Fruit fly (Drosophila melanogaster) whole organism, embryonic: ENCODE data around the gene mRpL16.

Source experiments
- Ada2b ChIP-seq: fragments of 200-800 bp; sonication (Bioruptor generic); IDR thresholded peaks from 2 replicates; pipeline ENCODE4 v1.3.6; 2022; ENCODE audit warnings: missing biosample characterization, missing genetic modification characterization
- CG10321 ChIP-seq: fragments of 200-800 bp; sonication (Bioruptor generic); IDR thresholded peaks from 2 replicates; pipeline ENCODE4 v1.3.6; 2022; ENCODE audit warnings: missing biosample characterization, missing genetic modification characterization
- CG10543 ChIP-seq: fragments of 200-800 bp; sonication (Bioruptor generic); optimal IDR thresholded peaks from 3 replicates; lab custom pipeline; 2017; ENCODE audit warnings: missing biosample characterization, mild to moderate bottlenecking, missing genetic modification characterization, moderate library complexity
- CG11398 ChIP-seq: fragments of 200-800 bp; sonication (Bioruptor generic); optimal IDR thresholded peaks from 2 replicates; lab custom pipeline; 2016; ENCODE audit warnings: missing biosample characterization, missing genetic modification characterization
- CG12391 ChIP-seq: fragments of 200-800 bp; sonication (Bioruptor generic); optimal IDR thresholded peaks from 3 replicates; lab custom pipeline; 2018; ENCODE audit warnings: missing biosample characterization, mild to moderate bottlenecking, missing genetic modification characterization, moderate library complexity
- CG13123 ChIP-seq: fragments of 200-800 bp; sonication (Bioruptor generic); optimal IDR thresholded peaks from 2 replicates; lab custom pipeline; 2016; ENCODE audit warnings: missing biosample characterization, missing genetic modification characterization
- CG13624 ChIP-seq: fragments of 200-800 bp; sonication (Bioruptor generic); optimal IDR thresholded peaks from 2 replicates; lab custom pipeline; 2016; ENCODE audit warnings: missing biosample characterization, missing genetic modification characterization
- CG14965 ChIP-seq: fragments of 200-800 bp; sonication (Bioruptor generic); optimal IDR thresholded peaks from 2 replicates; lab custom pipeline; 2016; ENCODE audit warnings: missing biosample characterization, missing genetic modification characterization, borderline replicate concordance
- CG17385 ChIP-seq: fragments of 200-800 bp; sonication (Bioruptor generic); optimal IDR thresholded peaks from 3 replicates; lab custom pipeline; 2018; ENCODE audit warnings: missing biosample characterization, mild to moderate bottlenecking, missing genetic modification characterization
- CG18599 ChIP-seq: fragments of 200-800 bp; sonication (Bioruptor generic); optimal IDR thresholded peaks from 3 replicates; lab custom pipeline; 2017; ENCODE audit warnings: missing biosample characterization, missing genetic modification characterization, mild to moderate bottlenecking, moderate library complexity, missing genetic modification reagents
- CG2116 ChIP-seq: fragments of 200-800 bp; sonication (Bioruptor generic); optimal IDR thresholded peaks from 3 replicates; lab custom pipeline; 2018; ENCODE audit warnings: missing biosample characterization, mild to moderate bottlenecking, missing genetic modification characterization
- CG2120 ChIP-seq: fragments of 200-800 bp; sonication (Bioruptor generic); optimal IDR thresholded peaks from 3 replicates; lab custom pipeline; 2016; ENCODE audit warnings: missing biosample characterization, missing genetic modification characterization
- CG2875 ChIP-seq: fragments of 200-800 bp; sonication (Bioruptor generic); optimal IDR thresholded peaks from 2 replicates; lab custom pipeline; 2017; ENCODE audit warnings: missing biosample characterization, mild to moderate bottlenecking, missing genetic modification characterization, missing genetic modification reagents
- CG2889 ChIP-seq: fragments of 200-800 bp; sonication (Bioruptor generic); IDR thresholded peaks from 3 replicates; pipeline ENCODE4 v1.3.6; 2022; ENCODE audit warnings: missing biosample characterization, missing genetic modification characterization
- CG33557 ChIP-seq: fragments of 200-800 bp; sonication (Bioruptor generic); optimal IDR thresholded peaks from 2 replicates; lab custom pipeline; 2019; ENCODE audit warnings: missing biosample characterization, mild to moderate bottlenecking, missing genetic modification characterization, moderate library complexity
- CG43689 ChIP-seq: fragments of 200-800 bp; sonication (Bioruptor generic); IDR thresholded peaks from 2 replicates; pipeline ENCODE4 v1.3.6; 2022; ENCODE audit warnings: missing biosample characterization, missing genetic modification characterization
- CG4820 ChIP-seq: fragments of 200-800 bp; sonication (Bioruptor generic); optimal IDR thresholded peaks from 3 replicates; lab custom pipeline; 2016; ENCODE audit warnings: missing biosample characterization, missing genetic modification characterization
- CG7556 ChIP-seq: fragments of 200-800 bp; sonication (Bioruptor generic); optimal IDR thresholded peaks from 2 replicates; lab custom pipeline; 2017; ENCODE audit warnings: missing biosample characterization, mild to moderate bottlenecking, missing genetic modification characterization
- CG8089 ChIP-seq: fragments of 200-800 bp; sonication (Bioruptor generic); optimal IDR thresholded peaks from 3 replicates; lab custom pipeline; 2016; ENCODE audit warnings: missing biosample characterization, missing genetic modification characterization
- CG9932 ChIP-seq: fragments of 200-800 bp; sonication (Bioruptor generic); IDR thresholded peaks from 2 replicates; pipeline ENCODE4 v1.3.6; 2022; ENCODE audit warnings: missing biosample characterization, missing genetic modification characterization
- Camta ChIP-seq: fragments of 200-800 bp; sonication (Bioruptor generic); optimal IDR thresholded peaks from 2 replicates; lab custom pipeline; 2016; ENCODE audit warnings: missing biosample characterization, missing genetic modification characterization
- CoRest ChIP-seq: fragments of 200-800 bp; sonication (Bioruptor generic); optimal IDR thresholded peaks from 3 replicates; lab custom pipeline; 2018; ENCODE audit warnings: missing biosample characterization, mild to moderate bottlenecking, missing genetic modification characterization, moderate library complexity
- Dfd ChIP-seq, 2 experiments: fragments of >200 bp; optimal IDR thresholded peaks; 2 replicates each; lab custom pipeline; 2017; ENCODE audit warnings: missing biosample characterization in 2 of 2, missing genetic modification characterization in 2 of 2
- Dip3 ChIP-seq: fragments of 200-800 bp; sonication (Bioruptor generic); optimal IDR thresholded peaks from 3 replicates; lab custom pipeline; 2016; ENCODE audit warnings: missing biosample characterization, missing genetic modification characterization
- Fer3 ChIP-seq: fragments of 200-800 bp; sonication (Bioruptor generic); optimal IDR thresholded peaks from 2 replicates; lab custom pipeline; 2018; ENCODE audit warnings: missing biosample characterization, mild to moderate bottlenecking, missing genetic modification characterization, moderate library complexity
- MBD-R2 ChIP-seq: fragments of 200-800 bp; sonication (Bioruptor generic); IDR thresholded peaks from 2 replicates; pipeline ENCODE4 v1.3.6; 2022; ENCODE audit warnings: missing biosample characterization, missing genetic modification characterization
- Mad ChIP-seq: fragments of 200-800 bp; sonication (Bioruptor generic); optimal IDR thresholded peaks from 2 replicates; lab custom pipeline; 2016; ENCODE audit warnings: missing biosample characterization, missing genetic modification characterization
- Med ChIP-seq: fragments of 200-800 bp; sonication (Bioruptor generic); peaks from one replicate; lab custom pipeline; 2016; ENCODE audit warnings: missing biosample characterization, missing genetic modification characterization, mild to moderate bottlenecking, inconsistent platforms, moderate library complexity
- NFAT ChIP-seq: fragments of 200-800 bp; sonication (Bioruptor generic); IDR thresholded peaks from 2 replicates; pipeline ENCODE4 v1.3.6; 2022; ENCODE audit warnings: missing biosample characterization, missing genetic modification characterization
- Nf-YB ChIP-seq: fragments of 200-800 bp; sonication (Bioruptor generic); optimal IDR thresholded peaks from 3 replicates; lab custom pipeline; 2019; ENCODE audit warnings: missing biosample characterization, mild to moderate bottlenecking, missing genetic modification characterization, moderate library complexity
- Nf-YC ChIP-seq: fragments of 200-800 bp; optimal IDR thresholded peaks from 3 replicates; lab custom pipeline; 2019; ENCODE audit warnings: missing biosample characterization, mild to moderate bottlenecking, missing genetic modification characterization, moderate library complexity
- Rfx ChIP-seq: fragments of 200-800 bp; sonication (Bioruptor generic); IDR thresholded peaks from 2 replicates; pipeline ENCODE4 v1.3.6; 2022; ENCODE audit warnings: missing biosample characterization, missing genetic modification characterization
- Stat92E ChIP-seq, 3 experiments: fragments of >200 bp in 2 of 3; fragments of 200-800 bp in 1 of 3; sonication (Bioruptor generic) in 1 of 3; optimal IDR thresholded peaks; 2 replicates each; lab custom pipeline; 2017 to 2019; ENCODE audit warnings: missing biosample characterization in 3 of 3, missing genetic modification characterization in 3 of 3, mild to moderate bottlenecking in 1 of 3, moderate library complexity in 1 of 3
- Trl ChIP-seq, 3 experiments: fragments of >200 bp in 2 of 3; fragments of 200-800 bp in 1 of 3; sonication (Bioruptor generic) in 1 of 3; optimal IDR thresholded peaks; 2 replicates in 1 of 3; 3 replicates in 2 of 3; lab custom pipeline; 2016 to 2017; ENCODE audit warnings: missing biosample characterization in 1 of 3, missing genetic modification characterization in 1 of 3
- abd-A ChIP-seq: fragments of 200-800 bp; sonication (Bioruptor generic); optimal IDR thresholded peaks from 3 replicates; lab custom pipeline; 2019; ENCODE audit warnings: missing biosample characterization, mild to moderate bottlenecking, missing genetic modification characterization, moderate library complexity
- bab2 ChIP-seq: fragments of 200-800 bp; sonication (Bioruptor generic); optimal IDR thresholded peaks from 2 replicates; lab custom pipeline; 2016; ENCODE audit warnings: missing biosample characterization, missing genetic modification characterization
- cato ChIP-seq: fragments of 200-800 bp; sonication (Bioruptor generic); optimal IDR thresholded peaks from 2 replicates; lab custom pipeline; 2016; ENCODE audit warnings: missing biosample characterization, missing genetic modification characterization, borderline replicate concordance
- caup ChIP-seq: fragments of 200-800 bp; sonication (Bioruptor generic); optimal IDR thresholded peaks from 3 replicates; lab custom pipeline; 2017; ENCODE audit warnings: missing biosample characterization, mild to moderate bottlenecking, missing genetic modification characterization, moderate library complexity; ENCODE audit not compliant: severe bottlenecking
- ems ChIP-seq: fragments of 200-800 bp; sonication (Bioruptor generic); optimal IDR thresholded peaks from 3 replicates; lab custom pipeline; 2016; ENCODE audit warnings: missing biosample characterization, missing genetic modification characterization
- ewg ChIP-seq: fragments of 200-800 bp; sonication (Bioruptor generic); optimal IDR thresholded peaks from 3 replicates; lab custom pipeline; 2017; ENCODE audit warnings: mild to moderate bottlenecking, missing biosample characterization, missing genetic modification reagents, missing genetic modification characterization
- grn ChIP-seq: fragments of 200-800 bp; sonication (Bioruptor generic); optimal IDR thresholded peaks from 3 replicates; lab custom pipeline; 2017; ENCODE audit warnings: missing biosample characterization, missing genetic modification characterization
- her ChIP-seq: fragments of 200-800 bp; sonication (Bioruptor generic); optimal IDR thresholded peaks from 2 replicates; lab custom pipeline; 2016; ENCODE audit warnings: missing biosample characterization, missing genetic modification characterization
- jing ChIP-seq: fragments of 200-800 bp; sonication (Bioruptor generic); optimal IDR thresholded peaks from 2 replicates; lab custom pipeline; 2018; ENCODE audit warnings: missing biosample characterization, mild to moderate bottlenecking, missing genetic modification characterization
- nau ChIP-seq: fragments of 200-800 bp; sonication (Bioruptor generic); optimal IDR thresholded peaks from 3 replicates; lab custom pipeline; 2017; ENCODE audit warnings: missing biosample characterization, mild to moderate bottlenecking, missing genetic modification characterization, missing genetic modification reagents
- org-1 ChIP-seq: fragments of 200-800 bp; sonication (Bioruptor generic); optimal IDR thresholded peaks from 2 replicates; lab custom pipeline; 2017; ENCODE audit warnings: missing biosample characterization, missing genetic modification characterization
- pho ChIP-seq: fragments of 200-800 bp; sonication (Bioruptor generic); optimal IDR thresholded peaks from 2 replicates; lab custom pipeline; 2016; ENCODE audit warnings: missing biosample characterization, missing genetic modification characterization
- sug ChIP-seq: fragments of 200-800 bp; optimal IDR thresholded peaks from 2 replicates; lab custom pipeline; 2019; ENCODE audit warnings: missing biosample characterization, mild to moderate bottlenecking, missing genetic modification characterization, moderate library complexity
- toy ChIP-seq: fragments of 200-800 bp; sonication (Bioruptor generic); IDR thresholded peaks from 2 replicates; pipeline ENCODE4 v1.3.6; 2022; ENCODE audit warnings: missing biosample characterization, missing genetic modification characterization
- trh ChIP-seq: fragments of 200-800 bp; sonication (Bioruptor generic); optimal IDR thresholded peaks from 2 replicates; lab custom pipeline; 2016; ENCODE audit warnings: missing biosample characterization, missing genetic modification characterization

The mRpL16 gene

dm6 chrX:1845413-1845951 is 44.6 kb upstream of the mRpL16 start (continued):
- peak; percentile 74 for TF ChIP-seq her (GFP tag; lab: Kevin White, UChicago)
- peak; percentile 69 for TF ChIP-seq CG18599 (GFP tag; lab: Kevin White, UChicago)
- TF ChIP-seq MBD-R2 (GFP tag; lab: Robert Waterston, UW) = peak; percentile 26; the same call in 1 of the 2 replicates
- TF ChIP-seq Camta (GFP tag; lab: Kevin White, UChicago) = peak; percentile 40
- no peak for TF ChIP-seq CG4820
- TF ChIP-seq caup (GFP tag; lab: Kevin White, UChicago) = peak; percentile 73
- TF ChIP-seq sug (tag; lab: Kevin White, UChicago) = peak; percentile 61
- peak; percentile 33; the same call in 1 of the 2 replicates for TF ChIP-seq Ada2b (GFP tag; lab: Robert Waterston, UW)
- TF ChIP-seq trh = peak; percentile 24
- peak; percentile 51 for TF ChIP-seq grn (GFP tag; lab: Kevin White, UChicago)
- no peak for TF ChIP-seq ems (GFP tag; lab: Kevin White, UChicago)
- no peak for TF ChIP-seq abd-A (tag; lab: Kevin White, UChicago)
- TF ChIP-seq CG9932 (GFP tag; lab: Robert Waterston, UW) = peak; percentile 35; the same call in 1 of the 2 replicates
- TF ChIP-seq org-1 (GFP tag; lab: Kevin White, UChicago) = peak; percentile 60
- TF ChIP-seq Fer3 (tag; lab: Kevin White, UChicago) = peak; percentile 62
- peak; percentile 53 for TF ChIP-seq CG2875 (GFP tag; lab: Kevin White, UChicago)
- peak; percentile 17 for TF ChIP-seq CG2116 (GFP tag; lab: Kevin White, UChicago)
- no peak for TF ChIP-seq jing (GFP tag; lab: Kevin White, UChicago)
- TF ChIP-seq nau (GFP tag; lab: Kevin White, UChicago) = peak; percentile 62
- TF ChIP-seq bab2 (GFP tag; lab: Kevin White, UChicago) = peak; percentile 84
- TF ChIP-seq toy (GFP tag; lab: Robert Waterston, UW) = peak; percentile 53; the same call in 1 of the 2 replicates
- TF ChIP-seq CG14965 = peak; percentile 35
- TF ChIP-seq CG10321 (GFP tag; lab: Robert Waterston, UW) = peak; percentile 52; the same call in 1 of the 2 replicates
- TF ChIP-seq CG7556 = peak; percentile 38
- peak; percentile 72; the same call in 1 of the 2 replicates for TF ChIP-seq Rfx
- TF ChIP-seq Med (GFP tag; lab: Kevin White, UChicago) = peak; percentile 93
- no peak for TF ChIP-seq Stat92E (GFP tag; optimal IDR thresholded peaks at IDR 0.05; lab: Kevin White, UChicago)
- TF ChIP-seq CG2889 (GFP tag; lab: Robert Waterston, UW) = no peak
- no peak for TF ChIP-seq Dip3
- TF ChIP-seq CG8089 (GFP tag; lab: Kevin White, UChicago) = peak; percentile 61
- TF ChIP-seq ewg = peak; percentile 15
- TF ChIP-seq Nf-YC (tag; lab: Kevin White, UChicago) = no peak
- no peak for TF ChIP-seq Nf-YB (GFP tag; lab: Kevin White, UChicago)
- TF ChIP-seq CG10543 (GFP tag; lab: Kevin White, UChicago) = peak; percentile 80
- no peak for TF ChIP-seq cato (GFP tag; lab: Kevin White, UChicago)
- peak; percentile 2 for TF ChIP-seq CG12391
- peak; percentile 78 for TF ChIP-seq CG2120 (GFP tag; lab: Kevin White, UChicago)
- TF ChIP-seq CG33557 (GFP tag; lab: Kevin White, UChicago) = no peak
- TF ChIP-seq CG13624 = peak; percentile 28
- TF ChIP-seq CG43689 (GFP tag; lab: Robert Waterston, UW) = peak; percentile 44; the same call in 1 of the 2 replicates
- TF ChIP-seq CG11398 (GFP tag; lab: Kevin White, UChicago) = peak; percentile 60
- TF ChIP-seq pho (GFP tag; lab: Kevin White, UChicago) = peak; percentile 72
- TF ChIP-seq CG13123 = peak; percentile 49
- peak; percentile 23 for TF ChIP-seq CG17385
- TF ChIP-seq Dfd (GFP tag; optimal IDR thresholded peaks at IDR 0.05; lab: Kevin White, UChicago) = no peak
- peak; percentile 29 for TF ChIP-seq Mad (GFP tag; lab: Kevin White, UChicago)
- TF ChIP-seq Trl (optimal IDR thresholded peaks at IDR 0.05; lab: Kevin White, UChicago) = no peak
- peak; percentile 63 for TF ChIP-seq Trl (GFP tag; optimal IDR thresholded peaks at IDR 0.05; lab: Kevin White, UChicago)
- TF ChIP-seq CoRest (tag; lab: Kevin White, UChicago) = peak; percentile 19
- 0 out of 2 replicates have a peak, but pooled peaks have one; percentile 54 for TF ChIP-seq NFAT (GFP tag; lab: Robert Waterston, UW)
